Fruit fly (Drosophila melanogaster) whole organism, pupa: ENCODE data around the gene Vps52.

ENCODE experiments used
- CG10348 ChIP-seq: fragments of 200-800 bp; sonication (Bioruptor generic); IDR thresholded peaks from 2 replicates; pipeline ENCODE4 v1.3.6; 2022; ENCODE audit warnings: missing biosample characterization, missing genetic modification characterization
- CG12605 ChIP-seq: fragments of 200-800 bp; sonication (Bioruptor generic); IDR thresholded peaks from 2 replicates; pipeline ENCODE4 v1.3.6; 2022; ENCODE audit warnings: missing biosample characterization, missing genetic modification characterization
- CG13204 ChIP-seq: fragments of 200-800 bp; sonication (Bioruptor generic); optimal IDR thresholded peaks from 2 replicates; lab custom pipeline; 2018; ENCODE audit warnings: missing biosample characterization, mild to moderate bottlenecking, missing genetic modification characterization, moderate library complexity
- CG14655 ChIP-seq: fragments of 200-800 bp; sonication (Bioruptor generic); optimal IDR thresholded peaks from 3 replicates; lab custom pipeline; 2017; ENCODE audit warnings: mild to moderate bottlenecking, missing biosample characterization, missing genetic modification reagents, missing genetic modification characterization
- CG15710 ChIP-seq: fragments of 200-800 bp; sonication (Bioruptor generic); optimal IDR thresholded peaks from 2 replicates; lab custom pipeline; 2018; ENCODE audit warnings: missing biosample characterization, mild to moderate bottlenecking, missing genetic modification characterization, moderate library complexity
- CG17806 ChIP-seq: fragments of 200-800 bp; sonication (Bioruptor generic); optimal IDR thresholded peaks from 2 replicates; lab custom pipeline; 2018; ENCODE audit warnings: missing biosample characterization, mild to moderate bottlenecking, missing genetic modification characterization, moderate library complexity
- CG32121 ChIP-seq: fragments of 200-800 bp; sonication (Bioruptor generic); IDR thresholded peaks from 2 replicates; pipeline ENCODE4 v1.3.6; 2022; ENCODE audit warnings: missing biosample characterization, missing genetic modification characterization
- CG34367 ChIP-seq: fragments of 200-800 bp; sonication (Bioruptor generic); optimal IDR thresholded peaks from 2 replicates; lab custom pipeline; 2018; ENCODE audit warnings: missing biosample characterization, mild to moderate bottlenecking, missing genetic modification characterization
- CG4496 ChIP-seq: fragments of 200-800 bp; sonication (Bioruptor generic); IDR thresholded peaks from 3 replicates; pipeline ENCODE4 v1.3.6; 2022; ENCODE audit warnings: missing biosample characterization, missing genetic modification characterization
- CG8159 ChIP-seq: fragments of 200-800 bp; sonication (Bioruptor generic); optimal IDR thresholded peaks from 3 replicates; lab custom pipeline; 2018; ENCODE audit warnings: missing biosample characterization, mild to moderate bottlenecking, missing genetic modification characterization, moderate library complexity
- CG8301 ChIP-seq: fragments of 200-800 bp; sonication (Bioruptor generic); optimal IDR thresholded peaks from 2 replicates; lab custom pipeline; 2018; ENCODE audit warnings: missing biosample characterization, mild to moderate bottlenecking, missing genetic modification characterization
- CG9948 ChIP-seq: fragments of 200-800 bp; sonication (Bioruptor generic); optimal IDR thresholded peaks from 2 replicates; lab custom pipeline; 2018; ENCODE audit warnings: missing biosample characterization, mild to moderate bottlenecking, missing genetic modification characterization, moderate library complexity
- D1 ChIP-seq: fragments of 200-800 bp; sonication (Bioruptor generic); optimal IDR thresholded peaks from 2 replicates; lab custom pipeline; 2018; ENCODE audit warnings: missing biosample characterization, mild to moderate bottlenecking, missing genetic modification characterization, moderate library complexity
- EcR ChIP-seq: fragments of 200-800 bp; sonication (Bioruptor generic); optimal IDR thresholded peaks from 3 replicates; lab custom pipeline; 2019; ENCODE audit warnings: missing biosample characterization, missing genetic modification characterization, mild to moderate bottlenecking, moderate library complexity, missing genetic modification reagents
- Ets98B ChIP-seq: fragments of 200-800 bp; sonication (Bioruptor generic); IDR thresholded peaks from 2 replicates; pipeline ENCODE4 v1.3.6; 2022; ENCODE audit warnings: missing biosample characterization, missing genetic modification characterization
- Pif1B ChIP-seq: fragments of 200-800 bp; sonication (Bioruptor generic); optimal IDR thresholded peaks from 3 replicates; lab custom pipeline; 2016; ENCODE audit warnings: missing biosample characterization, missing genetic modification characterization
- Snoo ChIP-seq: fragments of 200-800 bp; sonication (Bioruptor generic); optimal IDR thresholded peaks from 3 replicates; lab custom pipeline; 2017; ENCODE audit warnings: missing biosample characterization, mild to moderate bottlenecking, missing genetic modification characterization, inconsistent platforms
- fd96Ca ChIP-seq: fragments of 200-800 bp; sonication (Bioruptor generic); IDR thresholded peaks from 3 replicates; pipeline ENCODE4 v1.3.6; 2022; ENCODE audit warnings: missing biosample characterization, missing genetic modification characterization
- gl ChIP-seq: fragments of 200-800 bp; sonication (Bioruptor generic); optimal IDR thresholded peaks from 2 replicates; lab custom pipeline; 2018; ENCODE audit warnings: missing biosample characterization, mild to moderate bottlenecking, missing genetic modification characterization
- rn ChIP-seq: fragments of 200-800 bp; sonication (Bioruptor generic); IDR thresholded peaks from 2 replicates; pipeline ENCODE4 v1.3.6; 2022; ENCODE audit warnings: missing biosample characterization, missing genetic modification characterization

Vps52 gene

DNA sequence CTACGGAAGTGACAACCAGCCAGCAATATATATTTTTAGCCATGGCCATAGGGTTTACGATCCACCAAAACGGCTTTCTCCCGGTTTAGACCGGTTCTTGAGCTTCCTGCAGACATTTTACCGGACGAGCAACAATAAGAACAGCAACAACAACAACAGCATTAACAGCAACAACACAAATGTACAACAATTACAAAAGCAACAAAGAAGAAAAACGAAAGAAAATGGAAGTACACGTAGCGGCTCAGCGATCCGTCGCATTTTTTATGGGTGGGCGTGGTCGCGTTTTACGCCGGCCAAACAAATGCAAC is 22.5 kb upstream of the Vps52 start:
- TF ChIP-seq CG8159 (tag; lab: Kevin White, UChicago), result no peak
- peak; percentile 25 for TF ChIP-seq CG13204
- peak; percentile 5 for TF ChIP-seq gl
- no peak for TF ChIP-seq rn

DNA sequence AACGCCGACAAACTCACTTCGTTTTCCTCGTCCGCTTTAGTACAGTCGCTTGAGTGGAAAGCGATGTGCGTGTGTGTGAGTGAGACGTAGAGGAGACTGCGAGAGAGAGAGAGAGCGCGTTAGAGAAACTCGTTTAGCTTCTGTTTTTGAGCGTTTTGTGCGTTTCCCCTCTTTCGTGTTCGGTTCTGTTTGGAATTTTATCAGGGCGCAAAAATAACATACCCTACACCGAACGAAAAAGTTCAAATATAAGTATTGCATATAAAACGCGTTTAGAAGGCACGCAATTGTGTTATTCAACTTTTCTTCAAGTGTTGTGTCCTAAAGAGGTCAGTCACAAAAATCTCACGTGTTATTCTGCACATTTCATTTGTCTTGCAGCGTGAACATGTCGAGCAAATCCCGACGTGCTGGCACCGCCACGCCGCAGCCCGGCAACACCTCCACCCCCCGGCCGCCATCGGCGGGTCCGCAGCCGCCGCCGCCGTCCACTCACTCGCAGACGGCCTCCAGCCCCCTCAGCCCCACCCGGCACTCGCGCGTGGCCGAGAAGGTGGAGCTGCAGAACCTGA is 19.3 kb upstream of the Vps52 start:
- TF ChIP-seq CG4496 (GFP tag; lab: Robert Waterston, UW) (peak; percentile 80), Ets98B (GFP tag; lab: Robert Waterston, UW) (peak; percentile 63; the same call in 1 of the 2 replicates), CG17806 (tag; lab: Kevin White, UChicago) (peak; percentile 25), fd96Ca (GFP tag; lab: Robert Waterston, UW) (peak; percentile 70; the same call in 1 of the 3 replicates), Snoo (peak; percentile 8), EcR (GFP tag; lab: Kevin White, UChicago) (peak; percentile 58), CG10348 (GFP tag; lab: Robert Waterston, UW) (no peak), CG32121 (GFP tag; lab: Robert Waterston, UW) (peak; percentile 82), CG8301 (tag; lab: Kevin White, UChicago) (no peak)

DNA sequence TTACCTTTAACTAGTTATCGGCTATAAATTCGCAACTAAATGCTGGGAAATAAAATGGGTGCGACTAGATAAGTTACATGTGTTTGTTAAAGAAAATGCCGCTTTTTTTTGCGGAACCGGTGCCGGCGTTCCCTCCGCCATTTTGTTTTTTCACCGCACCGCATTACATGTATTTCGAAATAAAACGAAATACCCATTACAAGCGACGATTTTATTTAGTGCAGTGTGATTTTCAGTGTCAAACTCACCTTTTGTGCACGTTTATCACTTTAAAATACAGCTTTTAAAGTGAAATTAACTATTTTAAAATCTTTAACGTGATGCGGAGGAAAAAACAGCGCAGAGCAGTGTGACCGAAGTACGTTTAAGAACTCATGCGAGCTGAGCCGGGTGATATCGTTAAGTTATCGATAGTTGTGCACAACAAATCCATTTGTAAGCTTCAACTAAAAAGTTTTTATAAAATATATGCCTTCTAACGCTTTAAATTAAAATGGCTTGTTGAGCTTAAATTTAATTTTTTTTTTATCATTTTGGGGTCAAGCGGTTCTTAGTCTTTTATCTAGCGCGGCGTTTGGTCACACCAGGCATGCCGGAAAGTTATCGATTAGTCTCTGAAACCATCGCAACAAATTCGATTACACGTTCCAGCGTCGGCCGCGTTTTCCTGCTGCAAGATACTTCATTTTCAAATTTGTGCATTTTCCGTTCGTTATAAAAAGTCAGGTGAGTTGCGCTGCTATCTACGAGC is 18.4 kb upstream of the Vps52 start, which contains the start of the genes Hel25E and Lam:
TSS of gene Hel25E (minus strand) at position 380 of the 751 bp plus-strand sequence.
TSS of gene Lam (plus strand) at position 546 of the 751 bp plus-strand sequence.
- no peak for TF ChIP-seq Snoo
- TF ChIP-seq, all 21 proteins: peak for 0

DNA sequence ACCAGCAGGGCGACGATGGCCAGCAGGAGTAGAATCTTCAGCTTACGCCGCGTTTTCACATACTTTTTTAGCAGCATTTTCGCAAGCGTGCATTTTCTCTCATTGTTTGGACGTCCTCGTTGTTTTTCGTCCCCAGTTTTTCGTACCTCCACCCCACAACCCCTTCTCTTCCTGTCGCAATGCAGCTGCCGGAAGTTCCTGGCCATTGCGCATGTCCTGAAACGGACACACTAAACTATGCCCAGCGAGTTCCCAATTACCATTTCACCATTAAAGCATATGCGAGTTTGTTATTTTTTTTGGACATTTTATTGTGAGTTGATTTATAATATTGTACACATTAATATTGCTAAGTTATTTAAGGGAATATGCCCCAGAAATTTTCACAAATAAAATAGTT is 15.3 kb upstream of the Vps52 start, which contains the start of gene CG14015:
TSS of gene CG14015 (minus strand) at position 163 of the 400 bp plus-strand sequence.
- TF ChIP-seq Pif1B (GFP tag; lab: Kevin White, UChicago), result no peak
- no peak for TF ChIP-seq CG32121 (GFP tag; lab: Robert Waterston, UW)
- no peak for TF ChIP-seq CG4496 (GFP tag; lab: Robert Waterston, UW)
- TF ChIP-seq CG9948 (tag; lab: Kevin White, UChicago), result no peak
- no peak for TF ChIP-seq Snoo
- no peak for TF ChIP-seq CG34367
- TF ChIP-seq CG14655 (GFP tag; lab: Kevin White, UChicago), result no peak
- TF ChIP-seq, all 21 proteins: peak for 0

DNA sequence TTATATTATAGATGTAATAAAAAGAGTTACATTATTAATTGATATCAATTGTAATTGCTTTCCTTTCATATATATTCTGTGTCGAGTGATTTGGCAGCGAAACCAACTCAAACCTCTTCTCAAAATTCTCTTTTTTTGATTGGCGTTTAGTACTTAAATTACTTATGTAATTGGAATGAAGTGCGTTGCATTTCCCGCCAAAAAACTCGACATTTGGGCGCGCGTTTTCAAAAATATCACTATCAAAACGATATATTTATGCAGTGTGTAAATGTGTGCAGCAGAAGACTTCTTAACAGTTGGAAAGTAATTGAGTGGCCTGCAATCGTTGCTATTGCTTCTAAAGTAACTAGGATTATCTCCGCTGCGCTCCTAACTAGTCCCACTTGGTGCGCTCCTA is 13.4 kb upstream of the Vps52 start:
- TF ChIP-seq CG4496 (GFP tag; lab: Robert Waterston, UW) (no peak), CG32121 (GFP tag; lab: Robert Waterston, UW) (no peak), Pif1B (GFP tag; lab: Kevin White, UChicago) (no peak), CG34367 (no peak), rn (no peak), CG8159 (tag; lab: Kevin White, UChicago) (no peak), Snoo (no peak), EcR (GFP tag; lab: Kevin White, UChicago) (no peak), CG12605 (GFP tag; lab: Robert Waterston, UW) (no peak), fd96Ca (GFP tag; lab: Robert Waterston, UW) (no peak), CG8301 (tag; lab: Kevin White, UChicago) (no peak), CG14655 (GFP tag; lab: Kevin White, UChicago) (no peak), CG17806 (tag; lab: Kevin White, UChicago) (no peak), CG9948 (tag; lab: Kevin White, UChicago) (no peak), CG15710 (tag; lab: Kevin White, UChicago) (no peak), CG13204 (no peak), Ets98B (GFP tag; lab: Robert Waterston, UW) (no peak), CG10348 (GFP tag; lab: Robert Waterston, UW) (no peak)

DNA sequence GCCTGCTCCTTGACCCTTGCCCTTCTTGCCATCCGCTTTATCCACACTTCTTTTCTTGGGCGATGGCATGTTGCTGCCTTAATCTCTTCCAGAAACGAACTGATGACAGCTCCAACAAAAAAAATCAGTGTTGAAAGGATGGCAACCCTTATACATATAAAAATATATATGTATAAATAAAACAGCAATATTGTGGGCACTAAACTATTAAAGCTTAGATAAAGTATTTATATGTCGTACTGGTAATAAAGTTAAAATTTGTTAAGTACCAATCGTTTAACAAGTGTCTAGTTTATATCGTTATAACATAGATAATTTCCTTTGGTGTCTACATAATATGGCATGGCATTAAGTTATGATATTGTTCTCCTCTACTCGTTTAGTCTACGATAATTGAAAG is 13.0 kb upstream of the Vps52 start, which contains the start of gene tomb:
TSS of gene tomb (minus strand) at position 101 of the 400 bp plus-strand sequence.
- TF ChIP-seq gl (no peak), fd96Ca (GFP tag; lab: Robert Waterston, UW) (no peak), CG8159 (tag; lab: Kevin White, UChicago) (no peak), CG13204 (no peak), Ets98B (GFP tag; lab: Robert Waterston, UW) (no peak), CG15710 (tag; lab: Kevin White, UChicago) (no peak), CG32121 (GFP tag; lab: Robert Waterston, UW) (no peak), CG4496 (GFP tag; lab: Robert Waterston, UW) (no peak), CG12605 (GFP tag; lab: Robert Waterston, UW) (no peak), EcR (GFP tag; lab: Kevin White, UChicago) (no peak)

DNA sequence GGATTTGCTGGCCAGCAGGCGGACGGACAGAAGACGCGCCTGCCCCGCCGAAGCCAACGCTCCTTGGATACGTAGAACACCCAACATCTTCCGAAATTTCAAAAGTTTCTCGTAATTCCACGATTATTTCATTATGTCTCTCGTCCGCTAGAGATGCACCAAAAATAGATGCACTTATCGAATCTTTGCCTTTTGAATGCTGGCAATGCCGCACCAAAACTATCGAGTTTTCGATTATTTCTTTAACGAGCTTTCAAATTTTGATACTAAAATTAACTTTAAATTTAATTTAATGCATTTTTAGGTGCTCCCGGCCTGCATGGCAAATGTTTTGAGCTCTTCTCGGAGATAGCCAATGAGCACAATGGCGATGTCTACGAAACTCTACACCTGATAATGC is 8.4 kb upstream of the Vps52 start, which contains the start of gene Coq6:
TSS of gene Coq6 (minus strand) at position 163 of the 400 bp plus-strand sequence.
- TF ChIP-seq D1 (tag; lab: Kevin White, UChicago), result no peak
- TF ChIP-seq CG4496 (GFP tag; lab: Robert Waterston, UW), result 0 out of 3 replicates have a peak, but pooled peaks have one; percentile 35
- TF ChIP-seq CG34367, result no peak
